Worm (Caenorhabditis elegans) whole organism, mixed stage, embryonic: ENCODE results near the gene C50B6.3.
A peak's percentile ranks its signal among the peaks of the same experiment; 100 is the strongest.

Experiments used
- M03D4.4 ChIP-seq: sonication (generic microtip); optimal IDR thresholded peaks from 2 replicates; lab custom pipeline; 2017; ENCODE audit warnings: mild to moderate bottlenecking, missing genetic modification characterization, missing compliant biosample characterization
- bed-3 ChIP-seq: fragments of 200-800 bp; sonication (Bioruptor generic); optimal IDR thresholded peaks from 3 replicates; lab custom pipeline; 2018; ENCODE audit warnings: mild to moderate bottlenecking, missing genetic modification characterization, moderate library complexity, missing compliant biosample characterization
- ceh-39 ChIP-seq: fragments of 150-350 bp; optimal IDR thresholded peaks from 2 replicates; lab custom pipeline; 2014; ENCODE audit warnings: missing biosample characterization, missing genetic modification characterization
- ceh-83 ChIP-seq: fragments of 200-800 bp; sonication (Bioruptor generic); optimal IDR thresholded peaks from 2 replicates; lab custom pipeline; 2018; ENCODE audit warnings: mild to moderate bottlenecking, missing genetic modification characterization, missing compliant biosample characterization
- ces-1 ChIP-seq: fragments of 150-350 bp; optimal IDR thresholded peaks from 2 replicates; lab custom pipeline; 2014; ENCODE audit warnings: missing biosample characterization, missing genetic modification reagents, missing genetic modification characterization
- drap-1 ChIP-seq: fragments of 200-800 bp; sonication (Bioruptor generic); optimal IDR thresholded peaks from 3 replicates; lab custom pipeline; 2018; ENCODE audit warnings: mild to moderate bottlenecking, missing genetic modification characterization, missing compliant biosample characterization
- elt-1 ChIP-seq: sonication (generic microtip); optimal IDR thresholded peaks from 2 replicates; lab custom pipeline; 2017; ENCODE audit warnings: missing genetic modification characterization, mild to moderate bottlenecking, missing compliant biosample characterization, antibody characterized with exemption, moderate library complexity, borderline replicate concordance; ENCODE audit not compliant: insufficient read depth
- elt-3 ChIP-seq: fragments of 150-350 bp; optimal IDR thresholded peaks from 2 replicates; lab custom pipeline; 2014; ENCODE audit warnings: missing biosample characterization, missing genetic modification characterization
- flh-1 ChIP-seq: fragments of 200-800 bp; sonication (Bioruptor generic); optimal IDR thresholded peaks from 2 replicates; lab custom pipeline; 2018; ENCODE audit warnings: mild to moderate bottlenecking, missing genetic modification characterization, moderate library complexity, missing compliant biosample characterization
- hlh-1 ChIP-seq: fragments of 150-350 bp; optimal IDR thresholded peaks from 2 replicates; lab custom pipeline; 2014; ENCODE audit warnings: missing biosample characterization, missing genetic modification reagents, missing genetic modification characterization
- lin-13 ChIP-seq: fragments of 150-350 bp; optimal IDR thresholded peaks from 2 replicates; lab custom pipeline; 2014; ENCODE audit warnings: missing biosample characterization, missing genetic modification characterization
- lin-32 ChIP-seq: fragments of 200-800 bp; sonication (Bioruptor generic); optimal IDR thresholded peaks from 2 replicates; lab custom pipeline; 2018; ENCODE audit warnings: mild to moderate bottlenecking, missing genetic modification characterization, missing compliant biosample characterization
- mab-5 ChIP-seq: fragments of 150-350 bp; optimal IDR thresholded peaks from 2 replicates; lab custom pipeline; 2014; ENCODE audit warnings: missing biosample characterization, missing genetic modification characterization
- mls-2 ChIP-seq: sonication (generic microtip); optimal IDR thresholded peaks from 2 replicates; lab custom pipeline; 2016; ENCODE audit warnings: mild to moderate bottlenecking, missing genetic modification characterization, moderate library complexity, missing compliant biosample characterization
- nhr-12 ChIP-seq: fragments of 150-350 bp; optimal IDR thresholded peaks from 2 replicates; lab custom pipeline; 2014; ENCODE audit warnings: missing biosample characterization, missing genetic modification characterization
- nhr-28 ChIP-seq: fragments of 150-350 bp; optimal IDR thresholded peaks from 2 replicates; lab custom pipeline; 2014; ENCODE audit warnings: missing biosample characterization, missing genetic modification characterization
- nhr-76 ChIP-seq: sonication (generic microtip); optimal IDR thresholded peaks from 2 replicates; lab custom pipeline; 2017; ENCODE audit warnings: missing biosample characterization, missing genetic modification characterization
- pha-4 ChIP-seq: fragments of 150-350 bp; optimal IDR thresholded peaks from 2 replicates; lab custom pipeline; 2018; ENCODE audit warnings: missing biosample characterization, missing genetic modification reagents, missing genetic modification characterization
- sem-2 ChIP-seq: fragments of 200-800 bp; sonication (Bioruptor generic); optimal IDR thresholded peaks from 2 replicates; lab custom pipeline; 2018; ENCODE audit warnings: mild to moderate bottlenecking, missing genetic modification characterization, missing compliant biosample characterization
- snpc-4 ChIP-seq: fragments of 150-350 bp; optimal IDR thresholded peaks from 2 replicates; lab custom pipeline; 2014; ENCODE audit warnings: missing biosample characterization, missing genetic modification characterization
- sptf-1 ChIP-seq: sonication (generic microtip); optimal IDR thresholded peaks from 2 replicates; lab custom pipeline; 2017; ENCODE audit warnings: mild to moderate bottlenecking, missing genetic modification characterization, moderate library complexity, missing compliant biosample characterization
- tbx-8 ChIP-seq: fragments of 200-800 bp; sonication (Bioruptor generic); optimal IDR thresholded peaks from 2 replicates; lab custom pipeline; 2018; ENCODE audit warnings: mild to moderate bottlenecking, missing genetic modification characterization, moderate library complexity, missing compliant biosample characterization
- unc-120 ChIP-seq: sonication (generic microtip); optimal IDR thresholded peaks from 2 replicates; lab custom pipeline; 2017; ENCODE audit warnings: missing genetic modification characterization, missing compliant biosample characterization; ENCODE audit not compliant: poor library complexity, severe bottlenecking
- unc-39 ChIP-seq: fragments of 150-350 bp; optimal IDR thresholded peaks from 2 replicates; lab custom pipeline; 2014; ENCODE audit warnings: missing biosample characterization, missing genetic modification characterization
- unc-62 ChIP-seq: fragments of 150-350 bp; optimal IDR thresholded peaks from 2 replicates; lab custom pipeline; 2014; ENCODE audit warnings: missing biosample characterization, missing genetic modification reagents, missing genetic modification characterization
- ztf-11 ChIP-seq: fragments of 150-350 bp; optimal IDR thresholded peaks from 2 replicates; lab custom pipeline; 2014; ENCODE audit warnings: missing biosample characterization, missing genetic modification characterization

C50B6.3 gene

DNA sequence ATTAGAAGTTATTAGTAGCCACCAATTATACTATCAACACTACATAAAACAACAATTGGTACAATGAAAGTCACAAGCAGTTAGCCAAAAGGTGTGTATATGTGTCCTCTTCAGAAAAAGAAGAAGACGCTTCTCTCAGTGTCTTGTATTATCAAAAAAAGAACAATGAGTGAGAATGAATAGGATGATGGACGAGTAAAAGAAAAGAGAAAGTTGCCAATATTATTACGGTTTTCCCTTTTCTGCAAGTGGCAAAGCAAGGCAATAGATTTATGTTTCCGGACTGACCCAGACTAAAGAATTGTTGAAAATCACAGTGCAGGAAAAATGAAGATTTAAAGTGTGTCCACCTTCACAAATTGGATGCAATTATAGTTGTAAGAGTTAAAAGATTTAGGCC, 33.0 kb upstream of the C50B6.3 start:
- TF ChIP-seq unc-62 (GFP tag; lab: Kevin White, UChicago), result no peak
- no peak for TF ChIP-seq elt-3 (tag; lab: Kevin White, UChicago)
- TF ChIP-seq flh-1 (GFP tag; lab: Kevin White, UChicago), result no peak
- no peak for TF ChIP-seq pha-4 (tag; lab: Kevin White, UChicago)
- no peak for TF ChIP-seq sptf-1
- no peak for TF ChIP-seq tbx-8 (GFP tag; lab: Kevin White, UChicago)
- TF ChIP-seq nhr-76 (tag; lab: Kevin White, UChicago), result no peak
- no peak for TF ChIP-seq ces-1 (GFP tag; lab: Kevin White, UChicago)
- TF ChIP-seq ztf-11 (tag; lab: Kevin White, UChicago), result no peak
- TF ChIP-seq sem-2, result no peak
- TF ChIP-seq unc-120 (tag; lab: Kevin White, UChicago), result no peak
- no peak for TF ChIP-seq unc-39 (tag; lab: Kevin White, UChicago)
- TF ChIP-seq nhr-12 (tag; lab: Kevin White, UChicago), result no peak
- no peak for TF ChIP-seq elt-1
- TF ChIP-seq hlh-1, result no peak
- TF ChIP-seq mls-2 (tag; lab: Kevin White, UChicago), result no peak
- no peak for TF ChIP-seq lin-32 (GFP tag; lab: Kevin White, UChicago)

DNA sequence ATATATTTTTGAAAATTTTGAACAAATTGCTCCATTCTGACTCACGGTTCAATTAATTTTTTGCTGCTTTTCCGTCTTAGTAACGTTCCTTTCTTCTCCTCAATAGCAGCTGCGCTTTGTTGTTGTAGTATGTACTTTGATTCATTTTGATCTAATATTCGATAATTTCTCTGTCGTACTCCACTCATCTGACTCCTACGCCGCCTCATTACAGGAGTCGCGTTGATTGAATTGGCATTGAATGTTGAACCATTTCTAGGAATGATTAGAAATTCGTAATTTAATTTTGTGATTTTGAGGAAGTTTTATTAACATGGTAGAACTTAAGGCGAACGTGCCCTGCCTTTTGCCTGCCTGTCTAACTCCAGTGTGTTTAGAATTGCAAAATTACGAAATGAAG, 30.4 kb upstream of the C50B6.3 start:
- peak; percentile 71 for TF ChIP-seq ces-1 (GFP tag; lab: Kevin White, UChicago)
- no peak for TF ChIP-seq tbx-8 (GFP tag; lab: Kevin White, UChicago)
- TF ChIP-seq, all 35 proteins: peak for 1

DNA sequence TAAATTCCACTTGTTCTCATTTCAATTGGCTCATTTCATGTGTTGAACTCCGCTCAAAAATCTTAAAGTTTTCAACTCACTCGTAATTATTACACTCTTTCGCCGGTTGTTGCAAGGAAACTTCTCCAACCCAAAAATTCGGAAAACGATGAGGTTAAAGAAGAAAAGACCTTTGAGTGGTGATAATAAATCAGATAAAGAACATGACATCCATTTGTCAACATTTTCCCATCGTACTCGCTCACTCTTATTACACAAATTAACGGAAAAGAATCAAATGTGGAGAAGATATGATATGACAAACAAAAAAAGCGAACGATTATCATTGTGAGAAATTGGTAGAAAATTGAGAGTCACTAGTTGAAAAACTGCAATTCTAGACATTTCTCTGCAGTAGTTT, 28.1 kb upstream of the C50B6.3 start:
- TF ChIP-seq unc-62 (GFP tag; lab: Kevin White, UChicago) (peak; percentile 59), sem-2 (no peak)
- TF ChIP-seq, all 35 proteins: peak for 1

DNA sequence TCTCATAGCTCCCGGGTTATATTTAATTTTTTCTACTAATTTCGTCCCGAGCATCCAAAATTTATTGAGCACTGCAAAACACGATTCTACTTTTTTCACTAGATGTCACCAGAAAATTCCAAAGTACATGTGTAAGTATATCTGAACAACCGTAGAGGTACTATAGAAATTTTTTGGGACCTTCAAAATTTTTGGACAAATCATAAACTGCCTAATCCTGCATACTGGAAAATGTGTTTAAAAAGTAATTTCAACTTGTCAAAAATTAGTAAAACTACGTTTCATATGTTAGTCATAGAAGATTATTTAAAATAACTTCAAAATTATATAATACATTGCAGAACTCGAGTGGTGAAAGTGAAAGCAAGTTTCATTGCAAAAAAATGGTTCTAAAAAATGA, 26.8 kb upstream of the C50B6.3 start:
- TF ChIP-seq pha-4 (tag; lab: Kevin White, UChicago) (no peak), flh-1 (GFP tag; lab: Kevin White, UChicago) (no peak), lin-13 (tag; lab: Kevin White, UChicago) (no peak), tbx-8 (GFP tag; lab: Kevin White, UChicago) (no peak), ceh-83 (GFP tag; lab: Kevin White, UChicago) (no peak), M03D4.4 (no peak), snpc-4 (tag; lab: Kevin White, UChicago) (no peak), ceh-39 (tag; lab: Kevin White, UChicago) (no peak), sptf-1 (no peak), bed-3 (GFP tag; lab: Kevin White, UChicago) (no peak), elt-1 (no peak), nhr-28 (tag; lab: Kevin White, UChicago) (no peak), unc-62 (GFP tag; lab: Kevin White, UChicago) (no peak), lin-32 (GFP tag; lab: Kevin White, UChicago) (no peak)
- TF ChIP-seq, all 35 proteins: peak for 0

DNA sequence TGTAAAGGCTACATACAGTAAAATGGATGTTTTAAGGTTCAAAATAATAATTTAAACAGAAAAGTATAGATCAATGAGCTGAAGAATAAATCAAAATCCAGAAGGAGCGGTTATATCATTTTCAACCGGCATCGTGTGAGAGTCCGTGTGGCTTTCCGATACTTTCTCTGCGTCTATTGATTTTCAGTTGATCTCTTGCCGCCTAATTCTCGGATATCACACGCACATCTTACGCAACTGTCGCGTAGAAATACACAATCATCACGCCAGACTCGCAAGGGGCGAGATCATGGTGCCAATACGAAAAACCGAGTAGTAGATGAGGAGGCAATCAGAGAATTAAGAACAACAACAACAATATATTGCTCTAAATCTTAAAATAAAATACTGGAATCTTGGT, 24.5 kb upstream of the C50B6.3 start:
- TF ChIP-seq unc-120 (tag; lab: Kevin White, UChicago) (peak; percentile 21), mab-5 (tag; lab: Kevin White, UChicago) (no peak), hlh-1 (peak; percentile 7)

DNA sequence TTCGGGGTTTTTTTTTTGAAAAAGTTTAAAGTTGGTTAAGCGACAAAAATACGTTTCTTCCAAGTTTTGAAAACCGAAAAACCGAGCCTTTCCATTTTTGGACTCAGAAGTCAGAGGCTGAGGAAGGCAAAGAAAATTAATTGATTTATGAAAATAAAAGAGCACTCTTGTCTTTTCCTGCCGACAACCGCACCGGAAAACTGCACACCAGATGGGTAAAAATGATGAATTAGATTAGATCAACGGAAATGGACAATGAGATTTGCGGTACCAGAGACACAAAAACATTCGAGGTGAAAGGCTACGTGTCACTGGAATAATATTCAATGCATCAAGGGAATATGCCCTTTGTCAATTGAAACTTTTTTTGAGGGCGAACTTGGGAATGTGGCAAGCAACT, 18.9 kb upstream of the C50B6.3 start:
- TF ChIP-seq ceh-39 (tag; lab: Kevin White, UChicago), result no peak
- TF ChIP-seq ces-1 (GFP tag; lab: Kevin White, UChicago), result peak; percentile 96
- TF ChIP-seq drap-1 (GFP tag; lab: Kevin White, UChicago), result no peak

DNA sequence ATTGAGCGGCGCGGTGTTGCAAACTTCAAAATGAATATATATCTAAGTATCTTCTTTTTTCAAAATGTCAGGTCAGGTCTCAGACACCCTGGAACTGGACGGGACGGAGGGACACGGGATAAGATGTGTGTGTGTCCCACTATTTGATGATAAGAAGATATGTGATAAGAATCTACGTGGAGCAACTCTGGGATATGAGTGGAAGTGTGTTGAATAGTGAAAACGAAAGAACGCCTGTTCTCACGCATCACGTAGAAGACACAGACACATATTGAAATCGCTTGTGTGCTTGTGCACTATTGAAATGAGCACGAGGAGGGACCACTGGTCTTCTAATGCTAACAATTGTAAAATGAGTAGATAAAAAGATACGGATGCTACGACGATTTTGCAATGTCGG, 17.5 kb upstream of the C50B6.3 start, which contains the start of gene uig-1:
Gene uig-1 (minus strand): TSS at position 120 of the 400 bp plus-strand sequence.
- no peak for TF ChIP-seq ztf-11 (tag; lab: Kevin White, UChicago)
- peak; percentile 47 for TF ChIP-seq hlh-1
- TF ChIP-seq, all 35 proteins: peak for 1
